Fruit fly (Drosophila melanogaster): Measurements from ENCODE around the gene OtopLa.

The OtopLa gene

dm6 chrX:5689417-5690215, 41.3 kb upstream of the OtopLa start, which contains the start of the genes PGAP1 and cv (continued):
- TF ChIP-seq CG32264 (GFP tag; optimal IDR thresholded peaks at IDR 0.05) (no peak), usp (GFP tag; optimal IDR thresholded peaks at IDR 0.05) (no peak), woc (GFP tag; optimal IDR thresholded peaks at IDR 0.05) (peak; percentile 83), fru (GFP tag; optimal IDR thresholded peaks at IDR 0.05) (no peak), OdsH (GFP tag; optimal IDR thresholded peaks at IDR 0.05) (peak; percentile 21), Hr83 (GFP tag; optimal IDR thresholded peaks at IDR 0.05; ENCODE audit: poor library complexity, severe bottlenecking) (no peak), brk (GFP tag; optimal IDR thresholded peaks at IDR 0.05) (no peak), jim (GFP tag; optimal IDR thresholded peaks at IDR 0.05) (no peak), Dfd (GFP tag; optimal IDR thresholded peaks at IDR 0.05) (no peak), HLH106 (tag; optimal IDR thresholded peaks at IDR 0.05) (peak; percentile 42), GATAd (GFP tag; optimal IDR thresholded peaks at IDR 0.05) (peak; percentile 14)

dm6 chrX:5682940-5683339, 34.7 kb upstream of the OtopLa start, which contains the start of gene CG42449:
Gene CG42449, plus strand, starts transcription at chrX:5683240.
- TF ChIP-seq Dfd (GFP tag; optimal IDR thresholded peaks at IDR 0.05) = no peak
- no peak for TF ChIP-seq psq (GFP tag; optimal IDR thresholded peaks at IDR 0.05)
- TF ChIP-seq CG9705 (GFP tag; optimal IDR thresholded peaks at IDR 0.05) = no peak
- TF ChIP-seq rgr (GFP tag; optimal IDR thresholded peaks at IDR 0.05) = no peak
- no peak for TF ChIP-seq CrebA (GFP tag; optimal IDR thresholded peaks at IDR 0.05; ENCODE audit: borderline replicate concordance)
- no peak for TF ChIP-seq sage (GFP tag; optimal IDR thresholded peaks at IDR 0.05)
- no peak for TF ChIP-seq pan (optimal IDR thresholded peaks at IDR 0.05)
- TF ChIP-seq Vsx2 (GFP tag; optimal IDR thresholded peaks at IDR 0.05; ENCODE audit: partially characterized antibody) = no peak
- no peak for TF ChIP-seq Hr83 (GFP tag; optimal IDR thresholded peaks at IDR 0.05; ENCODE audit: poor library complexity, severe bottlenecking)
- no peak for TF ChIP-seq Hr78 (GFP tag; optimal IDR thresholded peaks at IDR 0.05)
- no peak for TF ChIP-seq woc (GFP tag; optimal IDR thresholded peaks at IDR 0.05)
- no peak for TF ChIP-seq Abd-B (GFP tag; optimal IDR thresholded peaks at IDR 0.05)
- TF ChIP-seq CG32264 (GFP tag; optimal IDR thresholded peaks at IDR 0.05) = no peak
- TF ChIP-seq Myc (optimal IDR thresholded peaks at IDR 0.05) = no peak
- no peak for TF ChIP-seq HLH106 (tag; optimal IDR thresholded peaks at IDR 0.05)
- TF ChIP-seq Hnf4 (GFP tag; optimal IDR thresholded peaks at IDR 0.05) = no peak
- no peak for TF ChIP-seq ey (GFP tag; optimal IDR thresholded peaks at IDR 0.05)

- no peak for TF ChIP-seq Mio (GFP tag; optimal IDR thresholded peaks at IDR 0.05)
- TF ChIP-seq CG32264 (GFP tag; optimal IDR thresholded peaks at IDR 0.05) = no peak
- no peak for TF ChIP-seq Hr83 (GFP tag; optimal IDR thresholded peaks at IDR 0.05; ENCODE audit: poor library complexity, severe bottlenecking)
- TF ChIP-seq jim (GFP tag; optimal IDR thresholded peaks at IDR 0.05) = no peak
- TF ChIP-seq Hnf4 (GFP tag; optimal IDR thresholded peaks at IDR 0.05) = no peak
These were observed 31.8 kb upstream of the OtopLa start, which contains the start of the genes Tre1 and Gr5a for dm6 chrX:5679933-5680667. Gene Tre1, minus strand, starts transcription at chrX:5679977. Gene Gr5a, plus strand, starts transcription at chrX:5680617.

dm6 chrX:5679079-5679932, 31.0 kb upstream of the OtopLa start:
- TF ChIP-seq br (GFP tag; optimal IDR thresholded peaks at IDR 0.05) (peak; percentile 64), psq (GFP tag; optimal IDR thresholded peaks at IDR 0.05) (peak; percentile 67), h (GFP tag; optimal IDR thresholded peaks at IDR 0.05) (peak; percentile 75), Dfd (GFP tag; optimal IDR thresholded peaks at IDR 0.05) (peak; percentile 35), Hnf4 (GFP tag; optimal IDR thresholded peaks at IDR 0.05) (no peak), rgr (GFP tag; optimal IDR thresholded peaks at IDR 0.05) (peak; percentile 70), usp (GFP tag; optimal IDR thresholded peaks at IDR 0.05) (no peak), Vsx2 (GFP tag; optimal IDR thresholded peaks at IDR 0.05; ENCODE audit: partially characterized antibody) (no peak), foxo (GFP tag; optimal IDR thresholded peaks at IDR 0.05) (peak in 1 of 2 experiments; percentile 84), CG9705 (GFP tag; optimal IDR thresholded peaks at IDR 0.05) (peak; percentile 15), Jra (GFP tag; optimal IDR thresholded peaks at IDR 0.05) (peak; percentile 55), Rel (GFP tag; optimal IDR thresholded peaks at IDR 0.05) (no peak), Rel (tag; optimal IDR thresholded peaks at IDR 0.05) (no peak), Sp1 (GFP tag; optimal IDR thresholded peaks at IDR 0.05) (peak; percentile 72), fru (GFP tag; optimal IDR thresholded peaks at IDR 0.05) (peak; percentile 80), woc (GFP tag; optimal IDR thresholded peaks at IDR 0.05) (peak; percentile 74), dsf (GFP tag; optimal IDR thresholded peaks at IDR 0.05; ENCODE audit: borderline replicate concordance) (no peak), HLH106 (tag; optimal IDR thresholded peaks at IDR 0.05) (peak; percentile 61), dl (GFP tag; optimal IDR thresholded peaks at IDR 0.05; ENCODE audit: insufficient read depth in 1 of 2, partially characterized antibody in 2 of 2) (no peak), OdsH (GFP tag; optimal IDR thresholded peaks at IDR 0.05) (peak; percentile 77), jim (GFP tag; optimal IDR thresholded peaks at IDR 0.05) (peak; percentile 71), sv (GFP tag; optimal IDR thresholded peaks at IDR 0.05) (no peak), Myc (optimal IDR thresholded peaks at IDR 0.05) (no peak), dmrt93B (GFP tag; optimal IDR thresholded peaks at IDR 0.05) (peak; percentile 46), ey (GFP tag; optimal IDR thresholded peaks at IDR 0.05) (peak; percentile 77), CG32264 (GFP tag; optimal IDR thresholded peaks at IDR 0.05) (peak; percentile 21)

All from whole organism, wandering third instar larva.